Fruit fly (Drosophila melanogaster) whole organism, wandering third instar larva: ENCODE measurements around the gene CG34253.

ENCODE experiments used
- Abd-B ChIP-seq: fragments of >200 bp; optimal IDR thresholded peaks from 2 replicates; lab custom pipeline; 2017; ENCODE audit warnings: missing biosample characterization, missing genetic modification characterization
- CG32264 ChIP-seq: fragments of 200-800 bp; sonication (Bioruptor generic); optimal IDR thresholded peaks from 2 replicates; lab custom pipeline; 2016; ENCODE audit warnings: missing biosample characterization, missing genetic modification characterization
- CG9705 ChIP-seq: fragments of 200-800 bp; sonication (Bioruptor generic); optimal IDR thresholded peaks from 2 replicates; lab custom pipeline; 2018; ENCODE audit warnings: missing biosample characterization, mild to moderate bottlenecking, missing genetic modification characterization
- CrebA ChIP-seq: fragments of 200-800 bp; sonication (Bioruptor generic); optimal IDR thresholded peaks from 2 replicates; lab custom pipeline; 2016; ENCODE audit warnings: missing biosample characterization, mild to moderate bottlenecking, missing genetic modification characterization, borderline replicate concordance
- Dfd ChIP-seq: fragments of >200 bp; optimal IDR thresholded peaks from 2 replicates; lab custom pipeline; 2017; ENCODE audit warnings: missing biosample characterization, missing genetic modification characterization
- Dif ChIP-seq: fragments of 200-275, 200-300 bp; sonication (Bioruptor generic); optimal IDR thresholded peaks from 2 replicates; lab custom pipeline; 2018; ENCODE audit warnings: missing biosample characterization, missing genetic modification characterization; ENCODE audit not compliant: partially characterized antibody
- GATAd ChIP-seq: sonication (Bioruptor generic); optimal IDR thresholded peaks from 2 replicates; lab custom pipeline; 2016; ENCODE audit warnings: missing biosample characterization, missing genetic modification characterization
- HLH106 ChIP-seq: fragments of 200-800 bp; optimal IDR thresholded peaks from 3 replicates; lab custom pipeline; 2019; ENCODE audit warnings: missing biosample characterization, mild to moderate bottlenecking, missing genetic modification characterization, moderate library complexity
- Hnf4 ChIP-seq: fragments of 200-800 bp; sonication (Bioruptor generic); optimal IDR thresholded peaks from 2 replicates; lab custom pipeline; 2016; ENCODE audit warnings: missing biosample characterization, mild to moderate bottlenecking, missing genetic modification characterization
- Hr78 ChIP-seq: fragments of >200 bp; optimal IDR thresholded peaks from 2 replicates; lab custom pipeline; 2017; ENCODE audit warnings: missing biosample characterization, missing genetic modification characterization
- Hr83 ChIP-seq: fragments of 200-300 bp; sonication (Bioruptor generic); optimal IDR thresholded peaks from 2 replicates; lab custom pipeline; 2016; ENCODE audit warnings: missing biosample characterization, mild to moderate bottlenecking, missing genetic modification characterization, moderate library complexity; ENCODE audit not compliant: poor library complexity, severe bottlenecking
- Jra ChIP-seq: sonication (Bioruptor generic); optimal IDR thresholded peaks from 2 replicates; lab custom pipeline; 2016; ENCODE audit warnings: missing biosample characterization, missing genetic modification characterization
- Mio ChIP-seq: sonication (Bioruptor generic); optimal IDR thresholded peaks from 2 replicates; lab custom pipeline; 2016; ENCODE audit warnings: missing biosample characterization, missing genetic modification characterization
- Myc ChIP-seq: fragments of >200 bp; optimal IDR thresholded peaks from 2 replicates; lab custom pipeline; 2017
- N ChIP-seq: fragments of >200 bp; optimal IDR thresholded peaks from 2 replicates; lab custom pipeline; 2018; ENCODE audit warnings: missing biosample characterization, missing external identifiers, missing genetic modification characterization
- OdsH ChIP-seq: fragments of 200-800 bp; sonication (Bioruptor generic); optimal IDR thresholded peaks from 2 replicates; lab custom pipeline; 2016; ENCODE audit warnings: missing biosample characterization, mild to moderate bottlenecking, missing genetic modification characterization
- Rel ChIP-seq, 2 experiments: fragments of 200-800 bp; sonication (Bioruptor generic) in 1 of 2; optimal IDR thresholded peaks; 2 replicates in 1 of 2; 3 replicates in 1 of 2; lab custom pipeline; 2016 to 2019; ENCODE audit warnings: mild to moderate bottlenecking in 2 of 2, missing biosample characterization in 2 of 2, missing genetic modification characterization in 2 of 2, moderate library complexity in 1 of 2
- Sp1 ChIP-seq: fragments of 200-800 bp; sonication (Bioruptor generic); optimal IDR thresholded peaks from 3 replicates; lab custom pipeline; 2019; ENCODE audit warnings: missing biosample characterization, mild to moderate bottlenecking, missing genetic modification characterization, moderate library complexity
- Vsx2 ChIP-seq: fragments of 200-300, 225-300 bp; sonication (Bioruptor generic); optimal IDR thresholded peaks from 2 replicates; lab custom pipeline; 2018; ENCODE audit warnings: missing biosample characterization, missing genetic modification characterization; ENCODE audit not compliant: partially characterized antibody
- br ChIP-seq: fragments of 200-800 bp; sonication (Bioruptor generic); optimal IDR thresholded peaks from 2 replicates; lab custom pipeline; 2016; ENCODE audit warnings: missing biosample characterization, missing genetic modification characterization
- brk ChIP-seq: fragments of 200-800 bp; sonication (Bioruptor generic); optimal IDR thresholded peaks from 2 replicates; lab custom pipeline; 2016; ENCODE audit warnings: missing biosample characterization, mild to moderate bottlenecking, missing genetic modification characterization
- dl ChIP-seq, 2 experiments: fragments of 175-275, 200-275 bp in 1 of 2; fragments of 200-275 bp in 1 of 2; sonication (Bioruptor generic); optimal IDR thresholded peaks; lab custom pipeline; 2018; ENCODE audit warnings: mild to moderate bottlenecking in 2 of 2, missing biosample characterization in 2 of 2, missing genetic modification characterization in 2 of 2, moderate library complexity in 2 of 2; ENCODE audit not compliant: partially characterized antibody in 2 of 2, insufficient read depth in 1 of 2
- dsf ChIP-seq: sonication (Bioruptor generic); optimal IDR thresholded peaks from 2 replicates; lab custom pipeline; 2016; ENCODE audit warnings: missing biosample characterization, missing genetic modification characterization, borderline replicate concordance
- ey ChIP-seq: fragments of 200-800 bp; sonication (Bioruptor generic); optimal IDR thresholded peaks from 2 replicates; lab custom pipeline; 2016; ENCODE audit warnings: missing biosample characterization, missing genetic modification characterization
- foxo ChIP-seq, 2 experiments: fragments of 200-800 bp; sonication (Bioruptor generic); optimal IDR thresholded peaks; 2 replicates in 1 of 2; 3 replicates in 1 of 2; lab custom pipeline; 2016 to 2017; ENCODE audit warnings: missing biosample characterization in 2 of 2, missing genetic modification characterization in 2 of 2
- fru ChIP-seq: fragments of 200-800 bp; sonication (Bioruptor generic); optimal IDR thresholded peaks from 3 replicates; lab custom pipeline; 2016; ENCODE audit warnings: missing biosample characterization, mild to moderate bottlenecking, missing genetic modification characterization
- h ChIP-seq: fragments of 200-800 bp; sonication (Bioruptor generic); optimal IDR thresholded peaks from 3 replicates; lab custom pipeline; 2016; ENCODE audit warnings: missing biosample characterization, mild to moderate bottlenecking, missing genetic modification characterization
- jim ChIP-seq: fragments of 175-275, 200-325 bp; sonication (Bioruptor generic); optimal IDR thresholded peaks from 2 replicates; lab custom pipeline; 2016; ENCODE audit warnings: missing biosample characterization, mild to moderate bottlenecking, missing genetic modification characterization
- lola ChIP-seq: fragments of >200 bp; optimal IDR thresholded peaks from 2 replicates; lab custom pipeline; 2017; ENCODE audit warnings: missing biosample characterization, missing genetic modification characterization
- pan ChIP-seq: fragments of >200 bp; optimal IDR thresholded peaks from 2 replicates; lab custom pipeline; 2017
- rgr ChIP-seq: fragments of 200-800 bp; sonication (Bioruptor generic); optimal IDR thresholded peaks from 3 replicates; lab custom pipeline; 2016; ENCODE audit warnings: missing biosample characterization, mild to moderate bottlenecking, missing genetic modification characterization
- sage ChIP-seq: fragments of 200-800 bp; sonication (Bioruptor generic); optimal IDR thresholded peaks from 2 replicates; lab custom pipeline; 2016; ENCODE audit warnings: missing biosample characterization, mild to moderate bottlenecking, missing genetic modification characterization
- sv ChIP-seq: fragments of 200-800 bp; sonication (Bioruptor generic); optimal IDR thresholded peaks from 3 replicates; lab custom pipeline; 2016; ENCODE audit warnings: missing biosample characterization, missing genetic modification characterization
- tai ChIP-seq: sonication (Bioruptor generic); optimal IDR thresholded peaks from 2 replicates; lab custom pipeline; 2016; ENCODE audit warnings: missing biosample characterization, missing genetic modification characterization
- usp ChIP-seq: fragments of >200 bp; optimal IDR thresholded peaks from 2 replicates; lab custom pipeline; 2017; ENCODE audit warnings: missing biosample characterization, missing genetic modification characterization
- woc ChIP-seq: sonication (Bioruptor generic); optimal IDR thresholded peaks from 2 replicates; lab custom pipeline; 2016; ENCODE audit warnings: missing biosample characterization, mild to moderate bottlenecking, missing genetic modification characterization

Gene CG34253

DNA sequence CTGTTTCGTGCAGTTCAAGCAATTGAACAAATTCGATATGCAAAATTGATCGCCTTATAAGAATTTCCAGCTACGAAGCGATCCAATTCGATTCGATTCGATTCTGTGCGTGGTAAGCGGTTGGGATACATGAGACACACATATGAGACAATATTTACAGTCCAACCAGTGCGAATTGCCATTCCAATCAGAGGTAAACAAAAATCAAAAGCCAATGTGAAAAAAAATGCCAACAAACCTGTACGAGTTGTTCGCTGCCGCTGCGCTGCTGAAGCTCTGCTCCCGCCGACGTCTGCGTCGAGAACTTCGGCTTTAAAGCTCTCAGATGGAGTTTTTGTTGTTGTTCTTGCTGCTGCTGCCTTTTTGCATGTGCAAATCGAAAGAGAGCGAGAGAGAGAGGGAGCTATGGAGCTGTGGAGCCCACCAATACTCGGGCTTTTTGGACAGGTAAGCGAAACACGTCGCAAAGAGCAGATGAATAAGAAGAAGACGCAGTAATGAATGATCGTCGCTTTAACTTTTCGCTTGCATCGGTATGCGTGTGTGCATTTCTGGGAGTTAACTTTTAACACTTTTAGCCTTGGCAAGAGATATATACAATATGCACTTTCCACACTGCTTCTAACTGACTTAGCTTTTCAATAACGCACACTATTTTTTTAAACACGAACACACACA is 18.4 kb upstream of the CG34253 start:
- no peak for TF ChIP-seq Mio (GFP tag; lab: Kevin White, UChicago)
- no peak for TF ChIP-seq pan
- TF ChIP-seq GATAd (GFP tag; lab: Kevin White, UChicago) = no peak
- TF ChIP-seq Abd-B (GFP tag; lab: Kevin White, UChicago) = no peak
- no peak for TF ChIP-seq usp (GFP tag; lab: Kevin White, UChicago)
- TF ChIP-seq dsf (GFP tag; lab: Kevin White, UChicago) = no peak
- no peak for TF ChIP-seq Vsx2 (GFP tag; lab: Kevin White, UChicago)
- no peak for TF ChIP-seq Dfd
- no peak for TF ChIP-seq CrebA (GFP tag; lab: Kevin White, UChicago)
- TF ChIP-seq N = peak; percentile 23
- no peak for TF ChIP-seq h
- TF ChIP-seq Dif (GFP tag; lab: Kevin White, UChicago) = peak; percentile 55
- no peak for TF ChIP-seq Hr83 (GFP tag; lab: Kevin White, UChicago)
- no peak for TF ChIP-seq rgr (GFP tag; lab: Kevin White, UChicago)
- TF ChIP-seq br = no peak
- peak; percentile 97 for TF ChIP-seq fru (GFP tag; lab: Kevin White, UChicago)
- no peak for TF ChIP-seq Myc (lab: Kevin White, UChicago)

DNA sequence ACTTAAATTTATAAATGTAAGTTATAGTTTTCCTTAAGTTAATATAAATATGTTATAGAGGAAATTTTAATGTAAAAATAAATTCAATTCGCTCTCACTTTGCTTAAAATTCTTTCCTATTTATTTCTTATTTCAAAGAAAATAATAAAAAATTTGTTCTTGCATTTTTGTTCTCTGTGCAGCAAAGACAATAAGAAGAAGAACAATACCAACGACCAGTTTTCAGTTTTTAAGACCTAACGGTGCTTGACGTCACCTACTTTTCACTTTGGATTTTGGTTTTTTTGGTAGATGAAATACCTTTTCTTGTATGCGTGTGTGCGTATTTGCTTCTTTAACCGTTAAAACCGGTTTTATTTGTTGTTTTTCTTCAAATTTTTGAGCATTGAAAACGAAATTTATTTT is 15.0 kb upstream of the CG34253 start:
- TF ChIP-seq brk = no peak
- no peak for TF ChIP-seq foxo (GFP tag; optimal IDR thresholded peaks at IDR 0.05; lab: Kevin White, UChicago)
- TF ChIP-seq fru (GFP tag; lab: Kevin White, UChicago) = no peak
- no peak for TF ChIP-seq Myc (lab: Kevin White, UChicago)
- no peak for TF ChIP-seq GATAd (GFP tag; lab: Kevin White, UChicago)
- TF ChIP-seq Hnf4 (GFP tag; lab: Kevin White, UChicago) = no peak
- no peak for TF ChIP-seq usp (GFP tag; lab: Kevin White, UChicago)
- no peak for TF ChIP-seq Rel (GFP tag; optimal IDR thresholded peaks at IDR 0.05; lab: Kevin White, UChicago)
- no peak for TF ChIP-seq Rel (tag; optimal IDR thresholded peaks at IDR 0.05; lab: Kevin White, UChicago)
- no peak for TF ChIP-seq ey (GFP tag; lab: Kevin White, UChicago)
- no peak for TF ChIP-seq Vsx2 (GFP tag; lab: Kevin White, UChicago)
- no peak for TF ChIP-seq sv (GFP tag; lab: Kevin White, UChicago)
- TF ChIP-seq Dfd = no peak
- TF ChIP-seq Sp1 = no peak
- TF ChIP-seq Hr78 (GFP tag; lab: Kevin White, UChicago) = no peak
- no peak for TF ChIP-seq dl (GFP tag; optimal IDR thresholded peaks at IDR 0.05; lab: Kevin White, UChicago; ENCODE audit: insufficient read depth in 1 of 2, partially characterized antibody in 2 of 2)
- TF ChIP-seq Mio (GFP tag; lab: Kevin White, UChicago) = no peak
- TF ChIP-seq jim (GFP tag; lab: Kevin White, UChicago) = no peak
- TF ChIP-seq N = no peak
- no peak for TF ChIP-seq CrebA (GFP tag; lab: Kevin White, UChicago)

- TF ChIP-seq Rel (GFP tag; optimal IDR thresholded peaks at IDR 0.05; lab: Kevin White, UChicago) = no peak
- no peak for TF ChIP-seq Rel (tag; optimal IDR thresholded peaks at IDR 0.05; lab: Kevin White, UChicago)
- TF ChIP-seq jim (GFP tag; lab: Kevin White, UChicago) = no peak
- no peak for TF ChIP-seq Jra (GFP tag; lab: Kevin White, UChicago)
- TF ChIP-seq HLH106 = no peak
- TF ChIP-seq fru (GFP tag; lab: Kevin White, UChicago) = peak; percentile 31
- no peak for TF ChIP-seq Hr78 (GFP tag; lab: Kevin White, UChicago)
- TF ChIP-seq lola (GFP tag; lab: Kevin White, UChicago) = no peak
- no peak for TF ChIP-seq dsf (GFP tag; lab: Kevin White, UChicago)
- no peak for TF ChIP-seq Mio (GFP tag; lab: Kevin White, UChicago)
- peak; percentile 7 for TF ChIP-seq woc (GFP tag; lab: Kevin White, UChicago)
Observed at dm6 chr3L:18101421-18101996, 14.4 kb upstream of the CG34253 start.

DNA sequence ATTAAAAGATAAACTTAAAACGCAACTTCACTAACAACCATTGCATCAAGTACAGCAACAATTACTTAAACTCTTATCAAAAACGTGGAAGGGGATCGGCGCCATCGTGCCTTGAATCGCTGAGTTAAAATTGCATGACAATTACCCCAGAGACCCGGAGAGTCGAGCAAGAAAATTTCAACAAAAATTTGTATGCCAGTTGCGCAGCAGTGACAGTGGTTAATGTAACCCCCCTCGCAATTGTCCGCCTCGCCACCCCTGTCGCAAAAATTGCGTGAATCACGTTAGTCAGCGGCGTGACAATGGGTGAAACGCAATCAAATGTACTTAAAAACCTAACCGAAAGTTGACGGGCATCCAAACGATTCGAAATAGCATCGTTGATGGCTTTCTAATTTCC is 12.6 kb upstream of the CG34253 start:
- no peak for TF ChIP-seq Hnf4 (GFP tag; lab: Kevin White, UChicago)
- peak; percentile 10 for TF ChIP-seq OdsH
- TF ChIP-seq Dif (GFP tag; lab: Kevin White, UChicago) = no peak
- TF ChIP-seq sage (GFP tag; lab: Kevin White, UChicago) = no peak
- TF ChIP-seq Jra (GFP tag; lab: Kevin White, UChicago) = no peak
- TF ChIP-seq rgr (GFP tag; lab: Kevin White, UChicago) = peak; percentile 48
- no peak for TF ChIP-seq dl (GFP tag; optimal IDR thresholded peaks at IDR 0.05; lab: Kevin White, UChicago; ENCODE audit: insufficient read depth in 1 of 2, partially characterized antibody in 2 of 2)
- no peak for TF ChIP-seq Dfd
- no peak for TF ChIP-seq CrebA (GFP tag; lab: Kevin White, UChicago)
- TF ChIP-seq Mio (GFP tag; lab: Kevin White, UChicago) = no peak
- no peak for TF ChIP-seq CG32264
- TF ChIP-seq Sp1 = peak; percentile 12
- no peak for TF ChIP-seq Hr83 (GFP tag; lab: Kevin White, UChicago)
- TF ChIP-seq HLH106 = peak; percentile 24
- no peak for TF ChIP-seq GATAd (GFP tag; lab: Kevin White, UChicago)
- TF ChIP-seq usp (GFP tag; lab: Kevin White, UChicago) = no peak
- TF ChIP-seq jim (GFP tag; lab: Kevin White, UChicago) = no peak
- peak; percentile 37 for TF ChIP-seq h
- TF ChIP-seq fru (GFP tag; lab: Kevin White, UChicago) = peak; percentile 35
- TF ChIP-seq lola (GFP tag; lab: Kevin White, UChicago) = no peak
- TF ChIP-seq tai (GFP tag; lab: Kevin White, UChicago) = no peak
- no peak for TF ChIP-seq CG9705 (GFP tag; lab: Kevin White, UChicago)
- no peak for TF ChIP-seq dsf (GFP tag; lab: Kevin White, UChicago)
- no peak for TF ChIP-seq sv (GFP tag; lab: Kevin White, UChicago)
- no peak for TF ChIP-seq pan
- TF ChIP-seq N = no peak
- peak; percentile 53 for TF ChIP-seq br
